Fruit fly (Drosophila melanogaster) whole organism, embryonic: ENCODE data around the gene CG43867.

Source experiments
- Atf-2 ChIP-seq: fragments of 200-800 bp; sonication (Bioruptor generic); optimal IDR thresholded peaks from 2 replicates; lab custom pipeline; 2016; ENCODE audit warnings: missing biosample characterization, missing genetic modification characterization
- Atf3 ChIP-seq: fragments of 200-800 bp; sonication (Bioruptor generic); optimal IDR thresholded peaks from 3 replicates; lab custom pipeline; 2016; ENCODE audit warnings: missing biosample characterization, missing genetic modification characterization
- Bgb ChIP-seq: fragments of 200-800 bp; sonication (Bioruptor generic); IDR thresholded peaks from 2 replicates; pipeline ENCODE4 v1.3.6; 2022; ENCODE audit warnings: missing biosample characterization, missing genetic modification characterization; ENCODE audit not compliant: partially characterized antibody
- CG11247 ChIP-seq: fragments of 200-800 bp; sonication (Bioruptor generic); IDR thresholded peaks from 2 replicates; pipeline ENCODE4 v1.3.6; 2022; ENCODE audit warnings: missing biosample characterization, missing genetic modification characterization
- CG12769 ChIP-seq: fragments of 200-800 bp; sonication (Bioruptor generic); optimal IDR thresholded peaks from 2 replicates; lab custom pipeline; 2019; ENCODE audit warnings: missing biosample characterization, mild to moderate bottlenecking, missing genetic modification characterization, moderate library complexity
- CG14965 ChIP-seq: fragments of 200-800 bp; sonication (Bioruptor generic); optimal IDR thresholded peaks from 2 replicates; lab custom pipeline; 2016; ENCODE audit warnings: missing biosample characterization, missing genetic modification characterization, borderline replicate concordance
- CG18599 ChIP-seq: fragments of 200-800 bp; sonication (Bioruptor generic); optimal IDR thresholded peaks from 3 replicates; lab custom pipeline; 2017; ENCODE audit warnings: missing biosample characterization, missing genetic modification characterization, mild to moderate bottlenecking, moderate library complexity, missing genetic modification reagents
- CG2120 ChIP-seq: fragments of 200-800 bp; sonication (Bioruptor generic); optimal IDR thresholded peaks from 3 replicates; lab custom pipeline; 2016; ENCODE audit warnings: missing biosample characterization, missing genetic modification characterization
- CG2129 ChIP-seq: fragments of 200-800 bp; sonication (Bioruptor generic); IDR thresholded peaks from 2 replicates; pipeline ENCODE4 v1.3.6; 2022; ENCODE audit warnings: missing biosample characterization, missing genetic modification characterization; ENCODE audit not compliant: partially characterized antibody
- CG31365 ChIP-seq: fragments of 200-800 bp; sonication (Bioruptor generic); optimal IDR thresholded peaks from 2 replicates; lab custom pipeline; 2018; ENCODE audit warnings: missing biosample characterization, mild to moderate bottlenecking, missing genetic modification characterization
- CG34224 ChIP-seq: fragments of 200-800 bp; sonication (Bioruptor generic); IDR thresholded peaks from 3 replicates; pipeline ENCODE4 v1.3.6; 2022; ENCODE audit warnings: missing biosample characterization, missing genetic modification characterization; ENCODE audit not compliant: partially characterized antibody
- CG7271 ChIP-seq: fragments of 200-800 bp; sonication (Bioruptor generic); optimal IDR thresholded peaks from 2 replicates; lab custom pipeline; 2018; ENCODE audit warnings: missing biosample characterization, mild to moderate bottlenecking, missing genetic modification characterization, moderate library complexity
- CG9437 ChIP-seq: fragments of 200-800 bp; sonication (Bioruptor generic); optimal IDR thresholded peaks from 2 replicates; lab custom pipeline; 2018; ENCODE audit warnings: missing biosample characterization, mild to moderate bottlenecking, missing genetic modification characterization
- CG9727 ChIP-seq: fragments of 200-800 bp; sonication (Bioruptor generic); optimal IDR thresholded peaks from 3 replicates; lab custom pipeline; 2017; ENCODE audit warnings: missing biosample characterization, mild to moderate bottlenecking, missing genetic modification characterization
- Dbx ChIP-seq: fragments of 200-800 bp; sonication (Bioruptor generic); IDR thresholded peaks from 3 replicates; pipeline ENCODE4 v1.3.6; 2022; ENCODE audit warnings: missing biosample characterization, missing genetic modification characterization
- Ets97D ChIP-seq: fragments of 200-800 bp; sonication (Bioruptor generic); optimal IDR thresholded peaks from 3 replicates; lab custom pipeline; 2016; ENCODE audit warnings: missing biosample characterization, missing genetic modification characterization
- Gsc ChIP-seq: fragments of 200-800 bp; sonication (Bioruptor generic); IDR thresholded peaks from 2 replicates; pipeline ENCODE4 v1.3.6; 2022; ENCODE audit warnings: missing biosample characterization, missing genetic modification characterization
- HmgZ ChIP-seq: fragments of 200-800 bp; sonication (Bioruptor generic); optimal IDR thresholded peaks from 2 replicates; lab custom pipeline; 2018; ENCODE audit warnings: missing biosample characterization, mild to moderate bottlenecking, missing genetic modification characterization
- Hr39 ChIP-seq: fragments of >200 bp; optimal IDR thresholded peaks from 2 replicates; lab custom pipeline; 2017
- Lpt ChIP-seq: fragments of >200 bp; optimal IDR thresholded peaks from 2 replicates; lab custom pipeline; 2018; ENCODE audit warnings: missing biosample characterization, missing genetic modification characterization
- Mrtf ChIP-seq: fragments of 200-800 bp; sonication (Bioruptor generic); IDR thresholded peaks from 3 replicates; pipeline ENCODE4 v1.3.6; 2022; ENCODE audit warnings: missing biosample characterization, missing genetic modification characterization
- NfI ChIP-seq: fragments of 200-800 bp; sonication (Bioruptor generic); optimal IDR thresholded peaks from 3 replicates; lab custom pipeline; 2018; ENCODE audit warnings: missing biosample characterization, mild to moderate bottlenecking, missing genetic modification characterization, moderate library complexity
- Six4 ChIP-seq: fragments of 200-800 bp; sonication (Bioruptor generic); optimal IDR thresholded peaks from 2 replicates; lab custom pipeline; 2016; ENCODE audit warnings: missing biosample characterization, missing genetic modification characterization
- Sry-β ChIP-seq: fragments of 200-800 bp; sonication (Bioruptor generic); optimal IDR thresholded peaks from 2 replicates; lab custom pipeline; 2018; ENCODE audit warnings: missing biosample characterization, mild to moderate bottlenecking, missing genetic modification characterization, moderate library complexity
- ab ChIP-seq: fragments of 200-800 bp; sonication (Bioruptor generic); optimal IDR thresholded peaks from 2 replicates; lab custom pipeline; 2016; ENCODE audit warnings: missing biosample characterization, missing genetic modification characterization
- bcd ChIP-seq: fragments of 200-800 bp; sonication (Bioruptor generic); optimal IDR thresholded peaks from 2 replicates; lab custom pipeline; 2017; ENCODE audit warnings: missing biosample characterization, mild to moderate bottlenecking, missing genetic modification characterization
- bigmax ChIP-seq: fragments of 200-800 bp; sonication (Bioruptor generic); optimal IDR thresholded peaks from 2 replicates; lab custom pipeline; 2018; ENCODE audit warnings: missing biosample characterization, mild to moderate bottlenecking, missing genetic modification characterization
- cwo ChIP-seq: fragments of 200-800 bp; sonication (Bioruptor generic); optimal IDR thresholded peaks from 3 replicates; lab custom pipeline; 2017; ENCODE audit warnings: missing biosample characterization, missing genetic modification characterization, mild to moderate bottlenecking, moderate library complexity, missing genetic modification reagents
- ems ChIP-seq: fragments of 200-800 bp; sonication (Bioruptor generic); optimal IDR thresholded peaks from 3 replicates; lab custom pipeline; 2016; ENCODE audit warnings: missing biosample characterization, missing genetic modification characterization
- gcm ChIP-seq: fragments of 200-800 bp; sonication (Bioruptor generic); optimal IDR thresholded peaks from 2 replicates; lab custom pipeline; 2019; ENCODE audit warnings: missing biosample characterization, mild to moderate bottlenecking, missing genetic modification characterization, moderate library complexity
- grau ChIP-seq: fragments of 200-800 bp; optimal IDR thresholded peaks from 3 replicates; lab custom pipeline; 2019; ENCODE audit warnings: missing biosample characterization, mild to moderate bottlenecking, missing genetic modification characterization, moderate library complexity
- gsb-n ChIP-seq: fragments of 200-800 bp; sonication (Bioruptor generic); optimal IDR thresholded peaks from 3 replicates; lab custom pipeline; 2018; ENCODE audit warnings: missing biosample characterization, mild to moderate bottlenecking, missing genetic modification characterization
- jing ChIP-seq: fragments of 200-800 bp; sonication (Bioruptor generic); optimal IDR thresholded peaks from 2 replicates; lab custom pipeline; 2018; ENCODE audit warnings: missing biosample characterization, mild to moderate bottlenecking, missing genetic modification characterization
- klu ChIP-seq: fragments of 200-800 bp; sonication (Bioruptor generic); IDR thresholded peaks from 2 replicates; pipeline ENCODE4 v1.3.6; 2022; ENCODE audit warnings: missing biosample characterization, missing genetic modification characterization
- lilli ChIP-seq: fragments of 200-800 bp; sonication (Bioruptor generic); optimal IDR thresholded peaks from 3 replicates; lab custom pipeline; 2016; ENCODE audit warnings: missing biosample characterization, missing genetic modification characterization
- lola ChIP-seq, 3 experiments: fragments of >200 bp in 2 of 3; fragments of 200-800 bp in 1 of 3; sonication (Bioruptor generic) in 1 of 3; optimal IDR thresholded peaks; 2 replicates each; lab custom pipeline; 2017 to 2019; ENCODE audit warnings: missing biosample characterization in 3 of 3, missing genetic modification characterization in 3 of 3, mild to moderate bottlenecking in 1 of 3, moderate library complexity in 1 of 3
- mam ChIP-seq: fragments of 200-800 bp; sonication (Bioruptor generic); optimal IDR thresholded peaks from 3 replicates; lab custom pipeline; 2016; ENCODE audit warnings: missing biosample characterization, missing genetic modification characterization
- nerfin-2 ChIP-seq: fragments of 200-800 bp; sonication (Bioruptor generic); IDR thresholded peaks from 2 replicates; pipeline ENCODE4 v1.3.6; 2022; ENCODE audit warnings: missing biosample characterization, missing genetic modification characterization; ENCODE audit not compliant: partially characterized antibody
- pb ChIP-seq: fragments of 200-800 bp; sonication (Bioruptor generic); optimal IDR thresholded peaks from 3 replicates; lab custom pipeline; 2016; ENCODE audit warnings: missing biosample characterization, missing genetic modification characterization
- pzg ChIP-seq: fragments of 200-800 bp; sonication (Bioruptor generic); optimal IDR thresholded peaks from 3 replicates; lab custom pipeline; 2018; ENCODE audit warnings: missing biosample characterization, mild to moderate bottlenecking, missing genetic modification characterization, moderate library complexity
- rib ChIP-seq: fragments of 200-800 bp; sonication (Bioruptor generic); IDR thresholded peaks from 2 replicates; pipeline ENCODE4 v1.3.6; 2022; ENCODE audit warnings: missing biosample characterization, missing genetic modification characterization
- slp2 ChIP-seq: fragments of 200-800 bp; sonication (Bioruptor generic); optimal IDR thresholded peaks from 2 replicates; lab custom pipeline; 2016; ENCODE audit warnings: missing biosample characterization, missing genetic modification characterization
- sob ChIP-seq: fragments of 200-800 bp; sonication (Bioruptor generic); IDR thresholded peaks from 2 replicates; pipeline ENCODE4 v1.3.6; 2022; ENCODE audit warnings: missing biosample characterization, missing genetic modification characterization
- unpg ChIP-seq: fragments of 200-800 bp; sonication (Bioruptor generic); optimal IDR thresholded peaks from 3 replicates; lab custom pipeline; 2018; ENCODE audit warnings: missing biosample characterization, mild to moderate bottlenecking, missing genetic modification characterization, moderate library complexity
- vfl ChIP-seq: fragments of 200-800 bp; sonication (Bioruptor generic); optimal IDR thresholded peaks from 2 replicates; lab custom pipeline; 2016; ENCODE audit warnings: missing biosample characterization, missing genetic modification characterization
- vnd ChIP-seq: fragments of 200-800 bp; sonication (Bioruptor generic); IDR thresholded peaks from 3 replicates; pipeline ENCODE4 v1.3.6; 2022; ENCODE audit warnings: missing biosample characterization, missing genetic modification characterization; ENCODE audit not compliant: partially characterized antibody
- wor ChIP-seq: fragments of 200-800 bp; sonication (Bioruptor generic); IDR thresholded peaks from 2 replicates; pipeline ENCODE4 v1.3.6; 2022; ENCODE audit warnings: missing biosample characterization, missing genetic modification characterization
- zen ChIP-seq: fragments of 200-800 bp; sonication (Bioruptor generic); optimal IDR thresholded peaks from 3 replicates; lab custom pipeline; 2018; ENCODE audit warnings: missing biosample characterization, mild to moderate bottlenecking, missing genetic modification characterization, moderate library complexity

The CG43867 gene

DNA sequence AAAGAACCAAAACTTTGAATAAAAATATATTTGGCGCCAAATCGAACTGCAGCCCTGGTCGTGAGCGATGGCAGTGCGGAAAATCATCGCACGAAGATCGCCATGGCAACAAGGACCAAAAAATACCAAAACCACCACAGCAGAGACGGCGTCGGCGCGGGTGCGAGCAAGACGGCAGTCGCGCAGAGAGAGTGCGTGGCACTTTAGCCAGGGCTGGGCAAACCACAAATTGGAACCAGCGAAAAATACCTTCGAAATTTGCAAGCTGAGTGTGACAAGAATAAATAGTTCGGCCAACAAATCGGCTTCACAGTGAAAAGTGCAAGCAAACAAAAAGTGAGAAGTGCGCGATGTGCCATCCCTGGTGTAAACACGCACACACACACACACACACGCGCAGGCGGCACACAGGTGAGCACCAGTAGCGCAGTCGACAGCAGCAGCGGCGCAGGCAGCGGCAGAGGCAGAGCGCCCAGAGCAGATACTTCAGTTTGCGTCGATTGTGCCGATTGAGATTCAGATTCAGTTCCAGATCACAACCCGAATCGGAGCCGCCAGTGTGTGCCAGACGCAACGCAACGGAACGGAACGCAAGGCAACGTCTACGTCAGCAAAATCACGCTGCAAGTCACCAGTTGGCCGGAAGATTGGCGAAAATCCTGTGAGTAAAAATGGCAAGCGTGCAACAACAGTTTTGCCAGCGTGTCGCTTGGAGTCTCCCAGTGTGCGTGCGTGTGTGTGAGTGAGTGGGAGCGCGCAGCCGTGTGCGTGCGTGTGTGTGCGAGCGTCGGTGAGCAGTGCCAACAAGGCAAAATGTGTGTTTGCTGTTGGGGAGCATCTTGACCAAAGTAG, 7.5 kb upstream of the CG43867 start, which contains the start of gene TRAM (continued):
- TF ChIP-seq CG34224 (GFP tag; lab: Robert Waterston, UW), result peak; percentile 68
- peak; percentile 98 for TF ChIP-seq slp2 (GFP tag; lab: Kevin White, UChicago)
- peak; percentile 98 for TF ChIP-seq pb (GFP tag; lab: Kevin White, UChicago)
- TF ChIP-seq zen, result peak; percentile 95
- TF ChIP-seq CG7271 (tag; lab: Kevin White, UChicago), result peak; percentile 86
- peak; percentile 40 for TF ChIP-seq bigmax (GFP tag; lab: Kevin White, UChicago)
- peak; percentile 98 for TF ChIP-seq Atf3 (GFP tag; lab: Kevin White, UChicago)
- TF ChIP-seq ems (GFP tag; lab: Kevin White, UChicago), result peak; percentile 97
- peak; percentile 97 for TF ChIP-seq Atf-2
- TF ChIP-seq Lpt (GFP tag; lab: Kevin White, UChicago), result no peak
- peak; percentile 99 for TF ChIP-seq CG12769 (tag; lab: Kevin White, UChicago)
- peak; percentile 99 for TF ChIP-seq HmgZ (tag; lab: Kevin White, UChicago)
- peak; percentile 96 for TF ChIP-seq Gsc (GFP tag; lab: Robert Waterston, UW)
- peak; percentile 95 for TF ChIP-seq cwo (GFP tag; lab: Kevin White, UChicago)
- TF ChIP-seq Ets97D (GFP tag; lab: Kevin White, UChicago), result peak; percentile 89
- TF ChIP-seq bcd (GFP tag; lab: Kevin White, UChicago), result peak; percentile 99
- TF ChIP-seq vfl (GFP tag; lab: Kevin White, UChicago), result peak; percentile 96
- TF ChIP-seq vnd, result peak; percentile 69; the same call in 2 of the 3 replicates
- peak; percentile 90 for TF ChIP-seq ab (GFP tag; lab: Kevin White, UChicago)
- peak; percentile 89 for TF ChIP-seq pzg (GFP tag; lab: Kevin White, UChicago)
- peak; percentile 97 for TF ChIP-seq jing (GFP tag; lab: Kevin White, UChicago)
- peak; percentile 98 for TF ChIP-seq klu (GFP tag; lab: Robert Waterston, UW)
- peak; percentile 99 for TF ChIP-seq CG2120
- TF ChIP-seq Six4 (GFP tag; lab: Kevin White, UChicago), result peak; percentile 98
- TF ChIP-seq NfI (GFP tag; lab: Kevin White, UChicago), result peak; percentile 98
- TF ChIP-seq lola (GFP tag; optimal IDR thresholded peaks at IDR 0.05; lab: Kevin White, UChicago), result peak in 1 of 3 experiments; percentile 98
- TF ChIP-seq Dbx, result peak; percentile 99
- TF ChIP-seq gcm (GFP tag; lab: Kevin White, UChicago), result peak; percentile 97
- peak; percentile 99 for TF ChIP-seq sob
- peak; percentile 56 for TF ChIP-seq CG2129 (GFP tag; lab: Robert Waterston, UW)
- peak; percentile 90 for TF ChIP-seq Bgb (GFP tag; lab: Robert Waterston, UW)
- peak; percentile 90 for TF ChIP-seq CG9437 (GFP tag; lab: Kevin White, UChicago)
- peak; percentile 99 for TF ChIP-seq lilli
- peak; percentile 99 for TF ChIP-seq wor
- peak; percentile 58 for TF ChIP-seq nerfin-2 (GFP tag; lab: Robert Waterston, UW)
- TF ChIP-seq grau, result peak; percentile 93
- peak; percentile 98 for TF ChIP-seq unpg (GFP tag; lab: Kevin White, UChicago)
- TF ChIP-seq gsb-n (tag; lab: Kevin White, UChicago), result peak; percentile 96
- peak; percentile 91 for TF ChIP-seq CG31365 (tag; lab: Kevin White, UChicago)
- peak; percentile 99 for TF ChIP-seq Mrtf (GFP tag; lab: Robert Waterston, UW)
- peak; percentile 99 for TF ChIP-seq mam (GFP tag; lab: Kevin White, UChicago)
- TF ChIP-seq Hr39 (lab: Kevin White, UChicago), result peak; percentile 97
- peak; percentile 98 for TF ChIP-seq rib (GFP tag; lab: Robert Waterston, UW)
- peak; percentile 99 for TF ChIP-seq CG18599 (GFP tag; lab: Kevin White, UChicago)
- TF ChIP-seq CG11247 (GFP tag; lab: Robert Waterston, UW), result peak; percentile 99
- peak; percentile 66 for TF ChIP-seq Sry-β (GFP tag; lab: Kevin White, UChicago)
- peak; percentile 99 for TF ChIP-seq CG9727 (GFP tag; lab: Kevin White, UChicago)
- peak; percentile 88 for TF ChIP-seq CG14965 (GFP tag; lab: Kevin White, UChicago)
